Worm (Caenorhabditis elegans) whole organism, L4 larva: ENCODE results near the gene Y56A3A.22.

Experiments
- ZK337.2 ChIP-seq: fragments of 200-800 bp; sonication (Bioruptor generic); IDR thresholded peaks from 2 replicates; pipeline ENCODE4 v1.3.6; 2022; ENCODE audit warnings: missing genetic modification reagents, missing genetic modification characterization, missing compliant biosample characterization
- ZK546.5 ChIP-seq, 2 experiments: sonication (generic microtip); optimal IDR thresholded peaks; 2 replicates each; lab custom pipeline; 2017; ENCODE audit warnings: missing biosample characterization in 2 of 2, missing genetic modification characterization in 2 of 2
- ceh-82 ChIP-seq: sonication (generic microtip); optimal IDR thresholded peaks from 2 replicates; lab custom pipeline; 2017; ENCODE audit warnings: missing biosample characterization, missing genetic modification characterization
- lin-13 ChIP-seq: fragments of 150-350 bp; optimal IDR thresholded peaks from 2 replicates; lab custom pipeline; 2014; ENCODE audit warnings: missing biosample characterization, missing genetic modification reagents, missing genetic modification characterization
- nhr-76 ChIP-seq: fragments of 150-350 bp; optimal IDR thresholded peaks from 2 replicates; lab custom pipeline; 2014; ENCODE audit warnings: missing biosample characterization, missing genetic modification characterization
- pha-4 ChIP-seq, 2 experiments: fragments of 150-350 bp in 1 of 2; fragments of 200-800 bp in 1 of 2; sonication (Bioruptor generic) in 1 of 2; IDR thresholded peaks in 1 of 2; optimal IDR thresholded peaks in 1 of 2; 2 replicates each; pipeline versions ENCODE4 v1.3.6 to Lab custom; 2014 to 2022; ENCODE audit warnings: missing genetic modification characterization in 2 of 2, missing genetic modification reagents in 2 of 2, missing biosample characterization in 1 of 2, missing compliant biosample characterization in 1 of 2
- pqm-1 ChIP-seq: sonication (generic microtip); optimal IDR thresholded peaks from 2 replicates; lab custom pipeline; 2017; ENCODE audit warnings: missing biosample characterization, missing genetic modification characterization
- zag-1 ChIP-seq: fragments of 150-350 bp; optimal IDR thresholded peaks from 2 replicates; lab custom pipeline; 2014; ENCODE audit warnings: missing biosample characterization, missing genetic modification characterization
- ztf-11 ChIP-seq: fragments of 150-350 bp; optimal IDR thresholded peaks from 2 replicates; lab custom pipeline; 2014; ENCODE audit warnings: missing biosample characterization, missing genetic modification characterization

DNA sequence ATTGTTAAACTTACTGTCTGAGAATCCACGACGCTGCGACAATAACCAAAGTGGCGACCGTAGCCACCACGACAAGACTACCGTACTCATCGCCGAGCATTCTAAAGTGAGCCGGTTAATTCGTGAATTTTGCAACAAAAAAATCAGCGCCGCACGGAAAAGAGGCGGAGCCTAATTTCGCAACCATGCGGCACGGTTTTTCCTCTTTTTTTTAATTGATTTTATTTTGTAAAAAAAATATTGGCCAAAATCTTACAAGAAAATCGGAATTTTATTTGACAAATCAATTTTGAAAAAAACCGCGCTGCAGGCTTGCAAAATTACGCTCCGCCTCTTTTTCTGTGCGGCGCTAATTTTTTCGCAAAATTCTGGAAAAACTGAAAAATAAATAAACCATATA lies 12.0 kb downstream of the Y56A3A.22 start, which contains the start of gene dolk-1:
- TF ChIP-seq zag-1 (tag; lab: Kevin White, UChicago): no peak
- no peak for TF ChIP-seq ceh-82 (tag; lab: Kevin White, UChicago)
- TF ChIP-seq lin-13 (GFP tag; lab: Kevin White, UChicago): no peak
- TF ChIP-seq ZK546.5 (tag; optimal IDR thresholded peaks at IDR 0.05; lab: Kevin White, UChicago): no peak
- TF ChIP-seq ZK337.2 (GFP tag; lab: Robert Waterston, UW): no peak
- no peak for TF ChIP-seq nhr-76 (tag; lab: Kevin White, UChicago)
- no peak for TF ChIP-seq ztf-11 (tag; lab: Kevin White, UChicago)
- no peak for TF ChIP-seq pqm-1 (tag; lab: Kevin White, UChicago)
- TF ChIP-seq pha-4 (GFP tag; IDR thresholded peaks at IDR 0.05; lab: Robert Waterston, UW): no peak
- TF ChIP-seq pha-4 (tag; optimal IDR thresholded peaks at IDR 0.05; lab: Kevin White, UChicago): no peak
